Worm (Caenorhabditis elegans) whole organism, L1 larva: ENCODE data around the gene str-177.

Experiments
- C16A3.4 ChIP-seq: fragments of 150-350 bp; optimal IDR thresholded peaks from 2 replicates; lab custom pipeline; 2014; ENCODE audit warnings: missing biosample characterization, missing genetic modification characterization
- C34B4.2 ChIP-seq: sonication (generic microtip); optimal IDR thresholded peaks from 2 replicates; lab custom pipeline; 2017; ENCODE audit warnings: mild to moderate bottlenecking, missing genetic modification characterization, missing compliant biosample characterization
- F16B12.6 ChIP-seq: fragments of 150-350 bp; optimal IDR thresholded peaks from 2 replicates; lab custom pipeline; 2014; ENCODE audit warnings: missing biosample characterization, missing genetic modification characterization
- aha-1 ChIP-seq: fragments of 150-350 bp; optimal IDR thresholded peaks from 2 replicates; lab custom pipeline; 2014; ENCODE audit warnings: missing biosample characterization, missing genetic modification characterization
- alr-1 ChIP-seq: fragments of 200-800 bp; sonication (Bioruptor generic); optimal IDR thresholded peaks from 2 replicates; lab custom pipeline; 2018; ENCODE audit warnings: borderline replicate concordance, mild to moderate bottlenecking, missing genetic modification characterization, missing compliant biosample characterization
- ama-1 ChIP-seq: fragments of 150-350 bp; optimal IDR thresholded peaks from 2 replicates; lab custom pipeline; 2014
- blmp-1 ChIP-seq: fragments of 150-350 bp; optimal IDR thresholded peaks from 2 replicates; lab custom pipeline; 2014; ENCODE audit warnings: missing biosample characterization, missing genetic modification characterization
- ceh-63 ChIP-seq: fragments of 200-800 bp; sonication (Bioruptor generic); optimal IDR thresholded peaks from 2 replicates; lab custom pipeline; 2018; ENCODE audit warnings: mild to moderate bottlenecking, missing genetic modification characterization, missing compliant biosample characterization
- ceh-8 ChIP-seq: fragments of 200-800 bp; sonication (Bioruptor generic); optimal IDR thresholded peaks from 2 replicates; lab custom pipeline; 2018; ENCODE audit warnings: mild to moderate bottlenecking, missing genetic modification characterization, moderate library complexity, missing compliant biosample characterization
- ceh-82 ChIP-seq, 3 experiments: fragments of 150-350 bp in 1 of 3; sonication (generic microtip) in 2 of 3; optimal IDR thresholded peaks; 2 replicates each; lab custom pipeline; 2014 to 2017; ENCODE audit warnings: missing biosample characterization in 3 of 3, missing genetic modification characterization in 3 of 3
- ceh-90 ChIP-seq: sonication (generic microtip); optimal IDR thresholded peaks from 2 replicates; lab custom pipeline; 2016; ENCODE audit warnings: missing genetic modification characterization, missing compliant biosample characterization
- dpl-1 ChIP-seq, 3 experiments: fragments of 150-350 bp in 2 of 3; sonication (generic microtip) in 1 of 3; optimal IDR thresholded peaks; 2 replicates each; lab custom pipeline; 2014 to 2017; ENCODE audit warnings: missing biosample characterization in 3 of 3, missing genetic modification characterization in 3 of 3, missing genetic modification reagents in 3 of 3
- dsc-1 ChIP-seq: sonication (generic microtip); optimal IDR thresholded peaks from 2 replicates; lab custom pipeline; 2016; ENCODE audit warnings: mild to moderate bottlenecking, missing genetic modification characterization, missing compliant biosample characterization
- efl-3 ChIP-seq: fragments of 200-800 bp; sonication (Bioruptor generic); optimal IDR thresholded peaks from 2 replicates; lab custom pipeline; 2018; ENCODE audit warnings: mild to moderate bottlenecking, missing genetic modification characterization, missing compliant biosample characterization
- elt-3 ChIP-seq, 6 experiments: fragments of 150-350 bp in 1 of 6; sonication (generic microtip); optimal IDR thresholded peaks; 2 replicates each; lab custom pipeline; 2017 to 2018; ENCODE audit warnings: missing biosample characterization in 6 of 6, missing genetic modification characterization in 6 of 6, inconsistent platforms in 1 of 6
- fkh-10 ChIP-seq: sonication (generic microtip); optimal IDR thresholded peaks from 2 replicates; lab custom pipeline; 2017; ENCODE audit warnings: missing biosample characterization, missing genetic modification reagents, missing genetic modification characterization
- grh-1 ChIP-seq: fragments of 200-800 bp; sonication (Bioruptor generic); IDR thresholded peaks from 2 replicates; pipeline ENCODE4 v1.3.6; 2022; ENCODE audit warnings: missing genetic modification reagents, missing genetic modification characterization, missing compliant biosample characterization
- hlh-17 ChIP-seq: fragments of 200-800 bp; sonication (Bioruptor generic); optimal IDR thresholded peaks from 2 replicates; lab custom pipeline; 2018; ENCODE audit warnings: missing genetic modification characterization, mild to moderate bottlenecking, missing compliant biosample characterization, moderate library complexity, borderline replicate concordance
- hlh-4 ChIP-seq: sonication (generic microtip); optimal IDR thresholded peaks from 2 replicates; lab custom pipeline; 2016; ENCODE audit warnings: mild to moderate bottlenecking, missing genetic modification characterization, missing compliant biosample characterization
- lin-13 ChIP-seq: fragments of 150-350 bp; optimal IDR thresholded peaks from 2 replicates; lab custom pipeline; 2014; ENCODE audit warnings: missing biosample characterization, missing genetic modification reagents, missing genetic modification characterization
- lin-14 ChIP-seq: fragments of 200-800 bp; sonication (Bioruptor generic); optimal IDR thresholded peaks from 2 replicates; lab custom pipeline; 2018; ENCODE audit warnings: mild to moderate bottlenecking, missing genetic modification characterization, moderate library complexity, missing compliant biosample characterization
- lin-39 ChIP-seq: fragments of 150-350 bp; optimal IDR thresholded peaks from 2 replicates; lab custom pipeline; 2014; ENCODE audit warnings: missing biosample characterization, missing genetic modification reagents, missing genetic modification characterization
- lsy-2 ChIP-seq, 2 experiments: fragments of 150-350 bp; optimal IDR thresholded peaks; 2 replicates each; lab custom pipeline; 2014; ENCODE audit warnings: missing biosample characterization in 2 of 2, missing genetic modification characterization in 2 of 2
- mef-2 ChIP-seq: fragments of 150-350 bp; optimal IDR thresholded peaks from 2 replicates; lab custom pipeline; 2014; ENCODE audit warnings: missing biosample characterization, missing genetic modification characterization
- nhr-11 ChIP-seq: fragments of 150-350 bp; optimal IDR thresholded peaks from 2 replicates; lab custom pipeline; 2014; ENCODE audit warnings: missing biosample characterization, missing genetic modification characterization
- nhr-20 ChIP-seq: sonication (generic microtip); optimal IDR thresholded peaks from 2 replicates; lab custom pipeline; 2016; ENCODE audit warnings: mild to moderate bottlenecking, missing genetic modification characterization, missing compliant biosample characterization
- nhr-28 ChIP-seq: fragments of 150-350 bp; optimal IDR thresholded peaks from 2 replicates; lab custom pipeline; 2014; ENCODE audit warnings: missing biosample characterization, missing genetic modification characterization
- nhr-47 ChIP-seq: sonication (generic microtip); optimal IDR thresholded peaks from 2 replicates; lab custom pipeline; 2016; ENCODE audit warnings: mild to moderate bottlenecking, missing genetic modification characterization, moderate library complexity, missing compliant biosample characterization
- nhr-71 ChIP-seq: sonication (generic microtip); optimal IDR thresholded peaks from 2 replicates; lab custom pipeline; 2016; ENCODE audit warnings: mild to moderate bottlenecking, missing genetic modification characterization, moderate library complexity, missing compliant biosample characterization
- nhr-76 ChIP-seq: sonication (generic microtip); optimal IDR thresholded peaks from 2 replicates; lab custom pipeline; 2017; ENCODE audit warnings: missing biosample characterization, missing genetic modification characterization
- nhr-84 ChIP-seq: sonication (generic microtip); optimal IDR thresholded peaks from 2 replicates; lab custom pipeline; 2017; ENCODE audit warnings: missing biosample characterization, missing genetic modification characterization
- pax-3 ChIP-seq: fragments of 200-800 bp; sonication (Bioruptor generic); optimal IDR thresholded peaks from 2 replicates; lab custom pipeline; 2018; ENCODE audit warnings: mild to moderate bottlenecking, missing genetic modification characterization, moderate library complexity, missing compliant biosample characterization
- pqm-1 ChIP-seq: sonication (generic microtip); optimal IDR thresholded peaks from 3 replicates; lab custom pipeline; 2017; ENCODE audit warnings: missing biosample characterization, missing genetic modification characterization
- snu-23 ChIP-seq: sonication (generic microtip); optimal IDR thresholded peaks from 2 replicates; lab custom pipeline; 2016; ENCODE audit warnings: missing genetic modification characterization, missing compliant biosample characterization
- sup-37 ChIP-seq: fragments of 200-800 bp; sonication (Bioruptor generic); optimal IDR thresholded peaks from 2 replicates; lab custom pipeline; 2018; ENCODE audit warnings: mild to moderate bottlenecking, missing genetic modification characterization, missing compliant biosample characterization
- swsn-7 ChIP-seq: sonication (generic microtip); optimal IDR thresholded peaks from 2 replicates; lab custom pipeline; 2016; ENCODE audit warnings: missing genetic modification characterization, missing compliant biosample characterization
- tbx-2 ChIP-seq: sonication (generic microtip); optimal IDR thresholded peaks from 2 replicates; lab custom pipeline; 2016; ENCODE audit warnings: missing genetic modification characterization, missing compliant biosample characterization
- unc-98 ChIP-seq: fragments of 200-800 bp; sonication (Bioruptor generic); IDR thresholded peaks from 2 replicates; pipeline ENCODE4 v1.3.6; 2022; ENCODE audit warnings: missing genetic modification characterization, missing compliant biosample characterization
- zip-4 ChIP-seq: fragments of 200-800 bp; sonication (Bioruptor generic); optimal IDR thresholded peaks from 2 replicates; lab custom pipeline; 2018; ENCODE audit warnings: mild to moderate bottlenecking, missing genetic modification characterization, moderate library complexity, missing compliant biosample characterization

Gene str-177

ce11 chrV:9212499-9212898 lies 13.7 kb upstream of the str-177 start (continued):
- TF ChIP-seq ama-1 (lab: Kevin White, UChicago) (no peak), tbx-2 (tag; lab: Kevin White, UChicago) (peak; percentile 5), pax-3 (tag; lab: Kevin White, UChicago) (no peak), hlh-4 (tag; lab: Kevin White, UChicago) (no peak), ceh-8 (no peak), ceh-82 (tag; optimal IDR thresholded peaks at IDR 0.05; lab: Kevin White, UChicago) (peak in 2 of 3 experiments; percentile 18 to 72), dpl-1 (GFP tag; optimal IDR thresholded peaks at IDR 0.05; lab: Kevin White, UChicago) (peak; percentile 36 to 75 (median 41)), sup-37 (no peak), grh-1 (no peak), dsc-1 (tag; lab: Kevin White, UChicago) (no peak), elt-3 (tag; optimal IDR thresholded peaks at IDR 0.05; lab: Kevin White, UChicago) (peak in 1 of 6 experiments; percentile 48), alr-1 (tag; lab: Kevin White, UChicago) (no peak), F16B12.6 (tag; lab: Kevin White, UChicago) (no peak), zip-4 (GFP tag; lab: Kevin White, UChicago) (no peak)

ce11 chrV:9208878-9209277 lies 10.1 kb upstream of the str-177 start:
- TF ChIP-seq nhr-47 (peak; percentile 11), nhr-11 (no peak), nhr-76 (tag; lab: Kevin White, UChicago) (no peak), nhr-84 (tag; lab: Kevin White, UChicago) (no peak), fkh-10 (GFP tag; lab: Kevin White, UChicago) (no peak), lin-14 (GFP tag; lab: Kevin White, UChicago) (peak; percentile 55), unc-98 (GFP tag; lab: Robert Waterston, UW) (no peak), lsy-2 (tag; optimal IDR thresholded peaks at IDR 0.05; lab: Kevin White, UChicago) (peak in 1 of 2 experiments; percentile 19), zip-4 (GFP tag; lab: Kevin White, UChicago) (no peak), hlh-4 (tag; lab: Kevin White, UChicago) (no peak), snu-23 (GFP tag; lab: Kevin White, UChicago) (peak; percentile 1), nhr-71 (peak; percentile 20), C34B4.2 (tag; lab: Kevin White, UChicago) (no peak), tbx-2 (tag; lab: Kevin White, UChicago) (no peak), blmp-1 (peak; percentile 2)

ce11 chrV:9207377-9207776 lies 8.6 kb upstream of the str-177 start, which contains the start of gene inx-10:
TSS of gene inx-10 (minus strand) at chrV:9207477.
- TF ChIP-seq lin-39 (tag; lab: Kevin White, UChicago), result no peak
- no peak for TF ChIP-seq efl-3 (GFP tag; lab: Kevin White, UChicago)
- no peak for TF ChIP-seq pqm-1 (tag; lab: Kevin White, UChicago)
- TF ChIP-seq nhr-20 (tag; lab: Kevin White, UChicago), result no peak
- no peak for TF ChIP-seq swsn-7 (tag; lab: Kevin White, UChicago)
- TF ChIP-seq lin-14 (GFP tag; lab: Kevin White, UChicago), result no peak
- TF ChIP-seq ceh-63 (GFP tag; lab: Kevin White, UChicago), result no peak
- TF ChIP-seq C16A3.4, result no peak
- no peak for TF ChIP-seq lin-13 (GFP tag; lab: Kevin White, UChicago)
- no peak for TF ChIP-seq ceh-8
- TF ChIP-seq aha-1, result no peak
- no peak for TF ChIP-seq nhr-84 (tag; lab: Kevin White, UChicago)
- no peak for TF ChIP-seq mef-2 (tag; lab: Kevin White, UChicago)
- TF ChIP-seq hlh-17 (GFP tag; lab: Kevin White, UChicago), result no peak
- no peak for TF ChIP-seq nhr-28 (tag; lab: Kevin White, UChicago)
- no peak for TF ChIP-seq pax-3 (tag; lab: Kevin White, UChicago)
- TF ChIP-seq ceh-90, result no peak
- no peak for TF ChIP-seq unc-98 (GFP tag; lab: Robert Waterston, UW)
